Worm (Caenorhabditis elegans) whole organism, late embryonic: Measurements from ENCODE around the gene cnnm-1.

Source experiments
- C08G9.2 ChIP-seq: sonication (generic microtip); optimal IDR thresholded peaks from 2 replicates; lab custom pipeline; 2016; ENCODE audit warnings: mild to moderate bottlenecking, missing genetic modification characterization, moderate library complexity, missing compliant biosample characterization
- ceh-48 ChIP-seq: sonication (generic microtip); optimal IDR thresholded peaks from 2 replicates; lab custom pipeline; 2016; ENCODE audit warnings: missing genetic modification characterization, inconsistent platforms, missing compliant biosample characterization
- che-1 ChIP-seq: sonication (generic microtip); optimal IDR thresholded peaks from 2 replicates; lab custom pipeline; 2016; ENCODE audit warnings: mild to moderate bottlenecking, missing genetic modification characterization, missing compliant biosample characterization
- dmd-4 ChIP-seq: sonication (generic microtip); optimal IDR thresholded peaks from 2 replicates; lab custom pipeline; 2016; ENCODE audit warnings: borderline replicate concordance, missing genetic modification characterization, missing compliant biosample characterization
- dve-1 ChIP-seq: sonication (generic microtip); optimal IDR thresholded peaks from 2 replicates; lab custom pipeline; 2017; ENCODE audit warnings: antibody characterized with exemption, mild to moderate bottlenecking, missing genetic modification characterization, missing compliant biosample characterization
- elt-4 ChIP-seq: sonication (generic microtip); optimal IDR thresholded peaks from 2 replicates; lab custom pipeline; 2016; ENCODE audit warnings: missing genetic modification characterization, missing compliant biosample characterization
- fax-1 ChIP-seq: sonication (generic microtip); optimal IDR thresholded peaks from 2 replicates; lab custom pipeline; 2016; ENCODE audit warnings: missing genotype, missing genetic modification characterization, missing compliant biosample characterization
- fkh-6 ChIP-seq: sonication (generic microtip); optimal IDR thresholded peaks from 2 replicates; lab custom pipeline; 2016; ENCODE audit warnings: missing genetic modification characterization, missing compliant biosample characterization
- hlh-8 ChIP-seq: sonication (generic microtip); optimal IDR thresholded peaks from 2 replicates; lab custom pipeline; 2016; ENCODE audit warnings: missing genotype, missing genetic modification characterization, missing compliant biosample characterization
- pat-9 ChIP-seq: fragments of 200-800 bp; sonication (Bioruptor generic); optimal IDR thresholded peaks from 2 replicates; lab custom pipeline; 2018; ENCODE audit warnings: mild to moderate bottlenecking, missing genetic modification characterization, moderate library complexity, missing compliant biosample characterization
- pha-2 ChIP-seq: sonication (generic microtip); optimal IDR thresholded peaks from 2 replicates; lab custom pipeline; 2017; ENCODE audit warnings: mild to moderate bottlenecking, missing genetic modification characterization, missing compliant biosample characterization
- pha-4 ChIP-seq: fragments of 150-350 bp; optimal IDR thresholded peaks from 2 replicates; lab custom pipeline; 2018; ENCODE audit warnings: missing biosample characterization, missing genetic modification reagents, missing genetic modification characterization

ce11 chrIV:17255001-17255400 lies 48.4 kb upstream of the cnnm-1 start, which contains the start of gene gtf-2E1:
- TF ChIP-seq fkh-6 (tag; lab: Kevin White, UChicago) = no peak
- TF ChIP-seq fax-1 (tag; lab: Kevin White, UChicago) = no peak
- TF ChIP-seq dmd-4 (tag; lab: Kevin White, UChicago) = no peak
- no peak for TF ChIP-seq dve-1 (tag; lab: Kevin White, UChicago)
- TF ChIP-seq ceh-48 = no peak
- no peak for TF ChIP-seq pha-2 (tag; lab: Kevin White, UChicago)
- no peak for TF ChIP-seq che-1 (tag; lab: Kevin White, UChicago)
- TF ChIP-seq pat-9 (tag; lab: Kevin White, UChicago) = no peak
- TF ChIP-seq elt-4 (tag; lab: Kevin White, UChicago) = no peak
- no peak for TF ChIP-seq pha-4 (tag; lab: Kevin White, UChicago)
- TF ChIP-seq C08G9.2 (tag; lab: Kevin White, UChicago) = no peak
- TF ChIP-seq hlh-8 (tag; lab: Kevin White, UChicago) = no peak
